Worm (Caenorhabditis elegans) whole organism, late embryonic: ENCODE results near the gene F14D7.3.

Experiments
- C08G9.2 ChIP-seq: sonication (generic microtip); optimal IDR thresholded peaks from 2 replicates; lab custom pipeline; 2016; ENCODE audit warnings: mild to moderate bottlenecking, missing genetic modification characterization, moderate library complexity, missing compliant biosample characterization
- F13H6.1 ChIP-seq: sonication (generic microtip); optimal IDR thresholded peaks from 2 replicates; lab custom pipeline; 2016; ENCODE audit warnings: missing genetic modification characterization, missing compliant biosample characterization
- K09A11.1 ChIP-seq: sonication (generic microtip); optimal IDR thresholded peaks from 2 replicates; lab custom pipeline; 2017; ENCODE audit warnings: antibody characterized with exemption, mild to moderate bottlenecking, missing genetic modification characterization, missing compliant biosample characterization; ENCODE audit not compliant: insufficient read depth
- Y22D7AL.16 ChIP-seq: sonication (generic microtip); optimal IDR thresholded peaks from 2 replicates; lab custom pipeline; 2016; ENCODE audit warnings: missing genetic modification characterization, missing compliant biosample characterization
- ahr-1 ChIP-seq: sonication (generic microtip); optimal IDR thresholded peaks from 2 replicates; lab custom pipeline; 2016; ENCODE audit warnings: missing genetic modification characterization, missing compliant biosample characterization
- ama-1 ChIP-seq: fragments of 150-350 bp; optimal IDR thresholded peaks from 2 replicates; lab custom pipeline; 2014
- ceh-14 ChIP-seq: sonication (generic microtip); optimal IDR thresholded peaks from 2 replicates; lab custom pipeline; 2016; ENCODE audit warnings: missing genotype, missing genetic modification characterization, missing compliant biosample characterization
- ceh-19 ChIP-seq: fragments of 200-800 bp; sonication (Bioruptor generic); optimal IDR thresholded peaks from 2 replicates; lab custom pipeline; 2018; ENCODE audit warnings: mild to moderate bottlenecking, missing genetic modification characterization, missing compliant biosample characterization
- ceh-22 ChIP-seq: sonication (generic microtip); optimal IDR thresholded peaks from 2 replicates; lab custom pipeline; 2017; ENCODE audit warnings: missing biosample characterization, missing genetic modification characterization
- ceh-34 ChIP-seq: sonication (generic microtip); optimal IDR thresholded peaks from 2 replicates; lab custom pipeline; 2016; ENCODE audit warnings: mild to moderate bottlenecking, missing genetic modification characterization, missing compliant biosample characterization
- ceh-45 ChIP-seq: fragments of 200-800 bp; sonication (Bioruptor generic); IDR thresholded peaks from 2 replicates; pipeline ENCODE4 v1.3.6; 2022; ENCODE audit warnings: missing genetic modification reagents, missing genetic modification characterization, missing compliant biosample characterization
- ceh-6 ChIP-seq: fragments of 200-800 bp; sonication (Bioruptor generic); optimal IDR thresholded peaks from 2 replicates; lab custom pipeline; 2018; ENCODE audit warnings: mild to moderate bottlenecking, missing genetic modification characterization, missing compliant biosample characterization
- ceh-9 ChIP-seq: sonication (generic microtip); optimal IDR thresholded peaks from 2 replicates; lab custom pipeline; 2016; ENCODE audit warnings: mild to moderate bottlenecking, missing genetic modification characterization, inconsistent platforms, missing compliant biosample characterization
- dve-1 ChIP-seq: sonication (generic microtip); optimal IDR thresholded peaks from 2 replicates; lab custom pipeline; 2017; ENCODE audit warnings: antibody characterized with exemption, mild to moderate bottlenecking, missing genetic modification characterization, missing compliant biosample characterization
- elt-2 ChIP-seq: sonication (generic microtip); optimal IDR thresholded peaks from 2 replicates; lab custom pipeline; 2016; ENCODE audit warnings: missing genetic modification reagents, missing genetic modification characterization, missing compliant biosample characterization
- elt-4 ChIP-seq: sonication (generic microtip); optimal IDR thresholded peaks from 2 replicates; lab custom pipeline; 2016; ENCODE audit warnings: missing genetic modification characterization, missing compliant biosample characterization
- ets-4 ChIP-seq: sonication (generic microtip); optimal IDR thresholded peaks from 2 replicates; lab custom pipeline; 2016; ENCODE audit warnings: missing genetic modification characterization, missing compliant biosample characterization
- fax-1 ChIP-seq: sonication (generic microtip); optimal IDR thresholded peaks from 2 replicates; lab custom pipeline; 2016; ENCODE audit warnings: missing genotype, missing genetic modification characterization, missing compliant biosample characterization
- gmeb-2 ChIP-seq: sonication (generic microtip); optimal IDR thresholded peaks from 2 replicates; lab custom pipeline; 2016; ENCODE audit warnings: missing genetic modification characterization, inconsistent platforms, missing compliant biosample characterization
- hlh-6 ChIP-seq: sonication (generic microtip); optimal IDR thresholded peaks from 2 replicates; lab custom pipeline; 2016; ENCODE audit warnings: missing genotype, missing genetic modification characterization, missing compliant biosample characterization
- lin-11 ChIP-seq: fragments of 200-800 bp; sonication (Bioruptor generic); optimal IDR thresholded peaks from 2 replicates; lab custom pipeline; 2018; ENCODE audit warnings: mild to moderate bottlenecking, missing genetic modification characterization, missing compliant biosample characterization
- mec-3 ChIP-seq: sonication (generic microtip); optimal IDR thresholded peaks from 2 replicates; lab custom pipeline; 2016; ENCODE audit warnings: borderline replicate concordance, missing genetic modification characterization, missing compliant biosample characterization
- nfya-1 ChIP-seq: sonication (generic microtip); optimal IDR thresholded peaks from 2 replicates; lab custom pipeline; 2017; ENCODE audit warnings: missing genetic modification characterization, mild to moderate bottlenecking, missing compliant biosample characterization, antibody characterized with exemption, moderate library complexity
- nhr-11 ChIP-seq: fragments of 150-350 bp; optimal IDR thresholded peaks from 2 replicates; lab custom pipeline; 2014; ENCODE audit warnings: missing biosample characterization, missing genetic modification characterization
- nhr-232 ChIP-seq: sonication (generic microtip); optimal IDR thresholded peaks from 2 replicates; lab custom pipeline; 2016; ENCODE audit warnings: missing genetic modification characterization, missing compliant biosample characterization
- odd-2 ChIP-seq: sonication (generic microtip); optimal IDR thresholded peaks from 2 replicates; lab custom pipeline; 2017; ENCODE audit warnings: antibody characterized with exemption, mild to moderate bottlenecking, missing genetic modification characterization, missing compliant biosample characterization
- pat-9 ChIP-seq: fragments of 200-800 bp; sonication (Bioruptor generic); optimal IDR thresholded peaks from 2 replicates; lab custom pipeline; 2018; ENCODE audit warnings: mild to moderate bottlenecking, missing genetic modification characterization, moderate library complexity, missing compliant biosample characterization
- pha-4 ChIP-seq: fragments of 150-350 bp; optimal IDR thresholded peaks from 2 replicates; lab custom pipeline; 2018; ENCODE audit warnings: missing biosample characterization, missing genetic modification reagents, missing genetic modification characterization
- ref-2 ChIP-seq: sonication (generic microtip); optimal IDR thresholded peaks from 2 replicates; lab custom pipeline; 2016; ENCODE audit warnings: missing genetic modification characterization, missing compliant biosample characterization
- sdc-2 ChIP-seq: sonication (generic microtip); optimal IDR thresholded peaks from 2 replicates; lab custom pipeline; 2016; ENCODE audit warnings: missing genotype, missing genetic modification characterization, missing compliant biosample characterization
- syd-9 ChIP-seq: sonication (generic microtip); optimal IDR thresholded peaks from 2 replicates; lab custom pipeline; 2016; ENCODE audit warnings: mild to moderate bottlenecking, missing genetic modification characterization, moderate library complexity, missing compliant biosample characterization
- tbx-2 ChIP-seq: sonication (generic microtip); optimal IDR thresholded peaks from 2 replicates; lab custom pipeline; 2016; ENCODE audit warnings: missing genetic modification characterization, missing compliant biosample characterization
- ttx-3 ChIP-seq: sonication (generic microtip); optimal IDR thresholded peaks from 2 replicates; lab custom pipeline; 2016; ENCODE audit warnings: missing genetic modification reagents, missing genetic modification characterization, missing compliant biosample characterization
- unc-55 ChIP-seq: sonication (generic microtip); optimal IDR thresholded peaks from 2 replicates; lab custom pipeline; 2017; ENCODE audit warnings: missing biosample characterization, missing genetic modification reagents, missing genetic modification characterization
- ztf-16 ChIP-seq: sonication (generic microtip); optimal IDR thresholded peaks from 2 replicates; lab custom pipeline; 2017; ENCODE audit warnings: missing genetic modification characterization, missing compliant biosample characterization

The F14D7.3 gene

ce11 chrV:14327776-14328175 is 31.2 kb downstream of the F14D7.3 start, which contains the start of gene F47B8.5:
Gene F47B8.5, minus strand, starts transcription at chrV:14327876.
- no peak for TF ChIP-seq C08G9.2 (tag; lab: Kevin White, UChicago)
- no peak for TF ChIP-seq nfya-1 (tag; lab: Kevin White, UChicago)
- no peak for TF ChIP-seq F13H6.1 (tag; lab: Kevin White, UChicago)
- TF ChIP-seq ztf-16: no peak

ce11 chrV:14328806-14329205 is 32.2 kb downstream of the F14D7.3 start, which contains the start of gene pepm-1:
Gene pepm-1, plus strand, starts transcription at chrV:14329106.
- no peak for TF ChIP-seq hlh-6 (tag; lab: Kevin White, UChicago)
- TF ChIP-seq nhr-232 (tag; lab: Kevin White, UChicago): no peak
- TF ChIP-seq ztf-16: no peak
- TF ChIP-seq ahr-1: no peak
- no peak for TF ChIP-seq dve-1 (tag; lab: Kevin White, UChicago)
- no peak for TF ChIP-seq K09A11.1
- TF ChIP-seq gmeb-2: no peak
- no peak for TF ChIP-seq lin-11 (tag; lab: Kevin White, UChicago)
- TF ChIP-seq ama-1: no peak
- no peak for TF ChIP-seq syd-9 (tag; lab: Kevin White, UChicago)

- no peak for TF ChIP-seq ceh-14 (tag; lab: Kevin White, UChicago)
- TF ChIP-seq tbx-2 (tag; lab: Kevin White, UChicago): no peak
- TF ChIP-seq hlh-6 (tag; lab: Kevin White, UChicago): no peak
- no peak for TF ChIP-seq ceh-9 (tag; lab: Kevin White, UChicago)
- TF ChIP-seq elt-4 (tag; lab: Kevin White, UChicago): no peak
- TF ChIP-seq fax-1 (tag; lab: Kevin White, UChicago): no peak
- TF ChIP-seq ceh-22 (tag; lab: Kevin White, UChicago): no peak
- TF ChIP-seq F13H6.1 (tag; lab: Kevin White, UChicago): no peak
- TF ChIP-seq ttx-3 (tag; lab: Kevin White, UChicago): no peak
- TF ChIP-seq K09A11.1: no peak
- TF ChIP-seq sdc-2 (tag; lab: Kevin White, UChicago): no peak
- TF ChIP-seq ceh-34 (tag; lab: Kevin White, UChicago): no peak
- no peak for TF ChIP-seq Y22D7AL.16 (tag; lab: Kevin White, UChicago)
- TF ChIP-seq ztf-16: no peak
- no peak for TF ChIP-seq ref-2
- TF ChIP-seq elt-2 (tag; lab: Kevin White, UChicago): no peak
Observed at ce11 chrV:14331477-14331876, 34.9 kb downstream of the F14D7.3 start, which contains the start of gene F47B8.8. Gene F47B8.8, plus strand, starts transcription at chrV:14331733.

- no peak for TF ChIP-seq fax-1 (tag; lab: Kevin White, UChicago)
- TF ChIP-seq mec-3 (tag; lab: Kevin White, UChicago): no peak
- TF ChIP-seq ref-2: no peak
- no peak for TF ChIP-seq unc-55 (GFP tag; lab: Kevin White, UChicago)
- no peak for TF ChIP-seq odd-2 (tag; lab: Kevin White, UChicago)
- no peak for TF ChIP-seq pha-4 (tag; lab: Kevin White, UChicago)
- TF ChIP-seq C08G9.2 (tag; lab: Kevin White, UChicago): no peak
- no peak for TF ChIP-seq ets-4 (tag; lab: Kevin White, UChicago)
- no peak for TF ChIP-seq pat-9 (tag; lab: Kevin White, UChicago)
- no peak for TF ChIP-seq F13H6.1 (tag; lab: Kevin White, UChicago)
Observed at ce11 chrV:14333116-14333515, 36.5 kb downstream of the F14D7.3 start, which contains the start of gene srm-4. Gene srm-4, plus strand, starts transcription at chrV:14333416.

ce11 chrV:14334901-14335300 is 38.3 kb downstream of the F14D7.3 start, which contains the start of gene srm-5:
Gene srm-5, plus strand, starts transcription at chrV:14335201.
- TF ChIP-seq ceh-45 (GFP tag; lab: Robert Waterston, UW) (no peak), ceh-19 (GFP tag; lab: Kevin White, UChicago) (no peak), nhr-11 (tag; lab: Kevin White, UChicago) (no peak), ceh-6 (no peak)
